Worm (Caenorhabditis elegans) whole organism, L2 larva: ENCODE results near the gene F01F1.3.
A peak's percentile ranks its signal among the peaks of the same experiment; 100 is the strongest.

ENCODE experiments used
- C34F6.9 ChIP-seq: fragments of 150-350 bp; optimal IDR thresholded peaks from 2 replicates; lab custom pipeline; 2014; ENCODE audit warnings: missing biosample characterization, missing genetic modification characterization
- F13H6.1 ChIP-seq: sonication (generic microtip); optimal IDR thresholded peaks from 2 replicates; lab custom pipeline; 2016; ENCODE audit warnings: missing genetic modification characterization, missing compliant biosample characterization
- ZK546.5 ChIP-seq: sonication (generic microtip); optimal IDR thresholded peaks from 2 replicates; lab custom pipeline; 2017; ENCODE audit warnings: missing biosample characterization, missing genetic modification characterization
- alr-1 ChIP-seq: fragments of 150-350 bp; optimal IDR thresholded peaks from 2 replicates; lab custom pipeline; 2014; ENCODE audit warnings: missing biosample characterization, missing genetic modification characterization
- aly-2 ChIP-seq: fragments of 150-350 bp; optimal IDR thresholded peaks from 2 replicates; lab custom pipeline; 2014; ENCODE audit warnings: missing biosample characterization, missing genetic modification characterization
- ama-1 ChIP-seq: fragments of 150-350 bp; optimal IDR thresholded peaks from 2 replicates; lab custom pipeline; 2018; ENCODE audit warnings: inconsistent platforms
- blmp-1 ChIP-seq: sonication (generic microtip); optimal IDR thresholded peaks from 2 replicates; lab custom pipeline; 2017; ENCODE audit warnings: missing genetic modification characterization, mild to moderate bottlenecking, missing compliant biosample characterization, antibody characterized with exemption, moderate library complexity; ENCODE audit not compliant: insufficient read depth
- ceh-82 ChIP-seq: fragments of 150-350 bp; optimal IDR thresholded peaks from 2 replicates; lab custom pipeline; 2014; ENCODE audit warnings: missing biosample characterization, missing genetic modification characterization
- crh-2 ChIP-seq: sonication (generic microtip); optimal IDR thresholded peaks from 2 replicates; lab custom pipeline; 2017; ENCODE audit warnings: missing biosample characterization, missing genetic modification characterization
- dmd-4 ChIP-seq: sonication (generic microtip); optimal IDR thresholded peaks from 2 replicates; lab custom pipeline; 2017; ENCODE audit warnings: missing biosample characterization, missing genetic modification characterization
- egl-27 ChIP-seq: sonication (generic microtip); optimal IDR thresholded peaks from 3 replicates; lab custom pipeline; 2017; ENCODE audit warnings: missing biosample characterization, missing genetic modification reagents, missing genetic modification characterization
- elt-1 ChIP-seq: fragments of 150-350 bp; optimal IDR thresholded peaks from 2 replicates; lab custom pipeline; 2014; ENCODE audit warnings: missing biosample characterization, missing genetic modification characterization
- elt-3 ChIP-seq: sonication (generic microtip); optimal IDR thresholded peaks from 2 replicates; lab custom pipeline; 2017; ENCODE audit warnings: missing biosample characterization, missing genetic modification characterization
- fos-1 ChIP-seq: fragments of 150-350 bp; optimal IDR thresholded peaks from 2 replicates; lab custom pipeline; 2014; ENCODE audit warnings: missing biosample characterization, missing genetic modification characterization
- gmeb-1 ChIP-seq: fragments of 150-350 bp; optimal IDR thresholded peaks from 2 replicates; lab custom pipeline; 2014; ENCODE audit warnings: missing biosample characterization, missing genetic modification characterization
- lin-13 ChIP-seq: fragments of 150-350 bp; optimal IDR thresholded peaks from 2 replicates; lab custom pipeline; 2014; ENCODE audit warnings: missing biosample characterization, missing genetic modification reagents, missing genetic modification characterization
- lin-39 ChIP-seq: fragments of 150-350 bp; optimal IDR thresholded peaks from 2 replicates; lab custom pipeline; 2014; ENCODE audit warnings: missing biosample characterization, missing genetic modification reagents, missing genetic modification characterization
- lsy-2 ChIP-seq, 2 experiments: fragments of 150-350 bp in 1 of 2; sonication (generic microtip) in 1 of 2; optimal IDR thresholded peaks; 2 replicates each; lab custom pipeline; 2014 to 2017; ENCODE audit warnings: missing biosample characterization in 2 of 2, missing genetic modification characterization in 2 of 2
- mbf-1 ChIP-seq: sonication (generic microtip); optimal IDR thresholded peaks from 2 replicates; lab custom pipeline; 2017; ENCODE audit warnings: missing biosample characterization, missing genetic modification characterization
- mdl-1 ChIP-seq, 2 experiments: fragments of 150-350 bp in 1 of 2; sonication (generic microtip) in 1 of 2; optimal IDR thresholded peaks; 2 replicates each; lab custom pipeline; 2017; ENCODE audit warnings: missing biosample characterization in 2 of 2, missing genetic modification characterization in 2 of 2
- nhr-11 ChIP-seq: fragments of 150-350 bp; optimal IDR thresholded peaks from 2 replicates; lab custom pipeline; 2014; ENCODE audit warnings: missing biosample characterization, missing genetic modification characterization
- nhr-12 ChIP-seq: fragments of 150-350 bp; optimal IDR thresholded peaks from 2 replicates; lab custom pipeline; 2014; ENCODE audit warnings: missing biosample characterization, missing genetic modification characterization
- nhr-129 ChIP-seq: fragments of 150-350 bp; optimal IDR thresholded peaks from 2 replicates; lab custom pipeline; 2014; ENCODE audit warnings: missing biosample characterization, missing genetic modification characterization
- nhr-21 ChIP-seq: fragments of 150-350 bp; optimal IDR thresholded peaks from 2 replicates; lab custom pipeline; 2014; ENCODE audit warnings: missing biosample characterization, missing genetic modification characterization
- nhr-23 ChIP-seq: fragments of 150-350 bp; optimal IDR thresholded peaks from 2 replicates; lab custom pipeline; 2014; ENCODE audit warnings: missing biosample characterization, missing genetic modification reagents, missing genetic modification characterization
- nhr-237 ChIP-seq: fragments of 150-350 bp; optimal IDR thresholded peaks from 2 replicates; lab custom pipeline; 2014; ENCODE audit warnings: missing biosample characterization, missing genetic modification characterization
- nhr-25 ChIP-seq: fragments of 150-350 bp; sonication (generic microtip); optimal IDR thresholded peaks from 3 replicates; lab custom pipeline; 2014; ENCODE audit warnings: missing biosample characterization, missing genetic modification characterization
- nhr-6 ChIP-seq: fragments of 150-350 bp; optimal IDR thresholded peaks from 2 replicates; lab custom pipeline; 2014; ENCODE audit warnings: missing biosample characterization, missing genetic modification characterization
- nhr-77 ChIP-seq: fragments of 150-350 bp; optimal IDR thresholded peaks from 2 replicates; lab custom pipeline; 2014; ENCODE audit warnings: missing biosample characterization, missing genetic modification characterization
- peb-1 ChIP-seq: fragments of 150-350 bp; optimal IDR thresholded peaks from 2 replicates; lab custom pipeline; 2014; ENCODE audit warnings: missing biosample characterization, missing genetic modification characterization
- sem-4 ChIP-seq: fragments of 150-350 bp; optimal IDR thresholded peaks from 2 replicates; lab custom pipeline; 2014; ENCODE audit warnings: missing biosample characterization, missing genetic modification reagents, missing genetic modification characterization
- skn-1 ChIP-seq: sonication (generic microtip); optimal IDR thresholded peaks from 2 replicates; lab custom pipeline; 2017; ENCODE audit warnings: missing biosample characterization, missing genetic modification characterization
- sma-3 ChIP-seq: sonication (generic microtip); optimal IDR thresholded peaks from 2 replicates; lab custom pipeline; 2016; ENCODE audit warnings: missing genetic modification reagents, missing genetic modification characterization, missing compliant biosample characterization
- sma-9 ChIP-seq, 2 experiments: fragments of 150-350 bp in 1 of 2; sonication (generic microtip) in 1 of 2; optimal IDR thresholded peaks; 2 replicates each; lab custom pipeline; 2014 to 2016; ENCODE audit warnings: missing genetic modification characterization in 2 of 2, mild to moderate bottlenecking in 1 of 2, missing biosample characterization in 1 of 2, missing compliant biosample characterization in 1 of 2, missing genetic modification reagents in 1 of 2, moderate library complexity in 1 of 2
- snpc-4 ChIP-seq: fragments of 150-350 bp; optimal IDR thresholded peaks from 2 replicates; lab custom pipeline; 2014; ENCODE audit warnings: missing biosample characterization, missing genetic modification characterization
- unc-55 ChIP-seq: fragments of 150-350 bp; sonication (generic microtip); optimal IDR thresholded peaks from 3 replicates; lab custom pipeline; 2014; ENCODE audit warnings: missing biosample characterization, missing genetic modification reagents, missing genetic modification characterization
- unc-62 ChIP-seq: fragments of 150-350 bp; optimal IDR thresholded peaks from 2 replicates; lab custom pipeline; 2014; ENCODE audit warnings: missing biosample characterization, missing genetic modification reagents, missing genetic modification characterization
- zag-1 ChIP-seq: fragments of 150-350 bp; optimal IDR thresholded peaks from 2 replicates; lab custom pipeline; 2014; ENCODE audit warnings: missing biosample characterization, missing genetic modification characterization
- ztf-1 ChIP-seq: fragments of 200-800 bp; sonication (Bioruptor generic); conservative IDR thresholded peaks from 2 replicates; pipeline ENCODE4 v1.3.6; 2022; ENCODE audit warnings: missing genetic modification characterization, missing compliant biosample characterization
- ztf-4 ChIP-seq: fragments of 150-350 bp; optimal IDR thresholded peaks from 2 replicates; lab custom pipeline; 2014; ENCODE audit warnings: missing biosample characterization, missing genetic modification characterization

The F01F1.3 gene

ce11 chrIII:5906749-5907148, 35.0 kb downstream of the F01F1.3 start, which contains the start of gene erd-2.2:
Gene erd-2.2 (plus strand): TSS chrIII:5907049.
- no peak for TF ChIP-seq snpc-4
- no peak for TF ChIP-seq skn-1
- no peak for TF ChIP-seq dmd-4 (tag; lab: Kevin White, UChicago)
- no peak for TF ChIP-seq nhr-129
- TF ChIP-seq gmeb-1 (tag; lab: Kevin White, UChicago), result no peak
- no peak for TF ChIP-seq sem-4 (tag; lab: Kevin White, UChicago)
- no peak for TF ChIP-seq ztf-1 (GFP tag; lab: Robert Waterston, UW)
- no peak for TF ChIP-seq aly-2
- TF ChIP-seq lin-13 (GFP tag; lab: Kevin White, UChicago), result no peak
- no peak for TF ChIP-seq elt-3 (tag; lab: Kevin White, UChicago)
- TF ChIP-seq C34F6.9 (tag; lab: Kevin White, UChicago), result no peak
- TF ChIP-seq nhr-21 (tag; lab: Kevin White, UChicago), result no peak
- no peak for TF ChIP-seq mbf-1 (tag; lab: Kevin White, UChicago)
- no peak for TF ChIP-seq ztf-4

- TF ChIP-seq nhr-77 (tag; lab: Kevin White, UChicago), result no peak
- TF ChIP-seq, all 48 proteins: peak for 0
Observed at ce11 chrIII:5908408-5908807, 36.7 kb downstream of the F01F1.3 start, which contains the start of gene C28H8.3. Gene C28H8.3 (plus strand): TSS chrIII:5908700.

DNA sequence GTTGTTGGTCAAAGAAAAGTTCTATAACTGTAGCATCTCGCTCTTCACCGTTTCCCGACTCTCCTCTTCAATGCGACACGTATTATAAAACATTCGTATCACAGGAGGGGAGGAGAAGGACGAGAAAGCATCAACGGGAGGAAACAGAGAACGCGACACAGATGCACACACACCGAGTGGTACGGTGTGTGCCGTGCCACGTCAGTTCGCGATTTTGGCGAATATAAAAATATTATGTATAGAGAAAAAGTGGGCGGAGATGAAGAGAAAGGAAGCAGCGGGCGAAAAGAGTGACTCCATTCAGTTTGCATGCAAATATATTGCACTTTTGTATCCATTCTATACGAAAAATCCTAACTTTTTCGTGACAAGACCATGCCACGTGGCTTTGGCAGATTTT, 43.0 kb downstream of the F01F1.3 start:
- peak; percentile 74 for TF ChIP-seq crh-2 (tag; lab: Kevin White, UChicago)
- peak; percentile 67 for TF ChIP-seq fos-1 (tag; lab: Kevin White, UChicago)
- TF ChIP-seq sma-9 (GFP tag; optimal IDR thresholded peaks at IDR 0.05; lab: Kevin White, UChicago), result peak; percentile 15
- no peak for TF ChIP-seq sma-9 (tag; optimal IDR thresholded peaks at IDR 0.05; lab: Kevin White, UChicago)
- TF ChIP-seq sma-3 (GFP tag; lab: Kevin White, UChicago), result no peak

DNA sequence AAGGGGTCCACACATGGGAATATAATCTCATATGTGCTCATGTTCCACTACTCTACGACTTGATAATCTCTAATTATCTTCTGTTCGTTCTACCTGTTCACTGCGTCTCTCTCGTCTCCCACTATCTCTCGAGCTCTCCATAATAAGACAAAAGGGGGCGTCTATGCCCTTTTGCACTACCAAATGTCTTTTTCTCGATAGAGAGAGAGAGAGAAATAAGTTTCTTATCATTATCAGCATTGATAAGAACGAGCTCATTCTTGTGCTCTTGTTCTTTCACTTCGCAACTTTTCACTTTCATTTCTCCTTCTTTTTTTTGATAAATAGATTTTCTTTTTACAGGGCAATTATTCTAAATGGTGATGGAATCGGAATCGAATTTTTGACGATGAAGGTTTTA, 44.2 kb downstream of the F01F1.3 start:
- TF ChIP-seq nhr-12 (tag; lab: Kevin White, UChicago), result no peak
- TF ChIP-seq fos-1 (tag; lab: Kevin White, UChicago), result peak; percentile 78
- TF ChIP-seq skn-1, result peak; percentile 57
- no peak for TF ChIP-seq nhr-23 (tag; lab: Kevin White, UChicago)
- TF ChIP-seq crh-2 (tag; lab: Kevin White, UChicago), result peak; percentile 44

ce11 chrIII:5917365-5917958, 45.7 kb downstream of the F01F1.3 start:
- TF ChIP-seq nhr-6 (no peak), sma-9 (GFP tag; optimal IDR thresholded peaks at IDR 0.05; lab: Kevin White, UChicago) (no peak), sma-9 (tag; optimal IDR thresholded peaks at IDR 0.05; lab: Kevin White, UChicago) (no peak), ZK546.5 (tag; lab: Kevin White, UChicago) (no peak), fos-1 (tag; lab: Kevin White, UChicago) (peak; percentile 40), nhr-129 (no peak), sem-4 (tag; lab: Kevin White, UChicago) (no peak), lin-39 (tag; lab: Kevin White, UChicago) (no peak), nhr-77 (tag; lab: Kevin White, UChicago) (no peak), nhr-12 (tag; lab: Kevin White, UChicago) (no peak), zag-1 (tag; lab: Kevin White, UChicago) (no peak), nhr-21 (tag; lab: Kevin White, UChicago) (peak; percentile 72), unc-62 (GFP tag; lab: Kevin White, UChicago) (no peak), dmd-4 (tag; lab: Kevin White, UChicago) (no peak), sma-3 (GFP tag; lab: Kevin White, UChicago) (peak; percentile 39), C34F6.9 (tag; lab: Kevin White, UChicago) (no peak), nhr-25 (tag; lab: Kevin White, UChicago) (peak; percentile 4), blmp-1 (tag; lab: Kevin White, UChicago) (no peak), skn-1 (peak; percentile 89), alr-1 (tag; lab: Kevin White, UChicago) (no peak), aly-2 (no peak), elt-1 (tag; lab: Kevin White, UChicago) (no peak), ama-1 (peak; percentile 14), egl-27 (tag; lab: Kevin White, UChicago) (no peak), nhr-11 (tag; lab: Kevin White, UChicago) (no peak), mbf-1 (tag; lab: Kevin White, UChicago) (no peak), unc-55 (GFP tag; lab: Kevin White, UChicago) (no peak), ztf-4 (peak; percentile 26), crh-2 (tag; lab: Kevin White, UChicago) (peak; percentile 84), lsy-2 (tag; optimal IDR thresholded peaks at IDR 0.05; lab: Kevin White, UChicago) (peak in 1 of 2 experiments; percentile 41), ceh-82 (no peak), nhr-237 (tag; lab: Kevin White, UChicago) (no peak), mdl-1 (tag; optimal IDR thresholded peaks at IDR 0.05; lab: Kevin White, UChicago) (no peak), peb-1 (tag; lab: Kevin White, UChicago) (no peak), gmeb-1 (tag; lab: Kevin White, UChicago) (peak; percentile 50), F13H6.1 (tag; lab: Kevin White, UChicago) (peak; percentile 20), elt-3 (tag; lab: Kevin White, UChicago) (no peak), lin-13 (GFP tag; lab: Kevin White, UChicago) (peak; percentile 9)
